Worm (Caenorhabditis elegans) whole organism, L4/young adult: Measurements from ENCODE around the gene rpn-6.1.

Experiments used
- W03F9.2 ChIP-seq: fragments of 150-350 bp; optimal IDR thresholded peaks from 2 replicates; lab custom pipeline; 2014; ENCODE audit warnings: missing biosample characterization, missing genetic modification characterization
- dao-5 ChIP-seq: sonication (generic microtip); optimal IDR thresholded peaks from 2 replicates; lab custom pipeline; 2016; ENCODE audit warnings: missing genotype, missing genetic modification characterization, moderate library complexity, missing compliant biosample characterization
- him-1 ChIP-seq: sonication (generic microtip); optimal IDR thresholded peaks from 2 replicates; lab custom pipeline; 2016; ENCODE audit warnings: missing genotype, missing genetic modification reagents, missing genetic modification characterization, missing compliant biosample characterization

Gene rpn-6.1

ce11 chrIII:6973682-6974081 lies 11.9 kb upstream of the rpn-6.1 start, which contains the start of gene F31E3.2:
TSS of gene F31E3.2 (plus strand) at chrIII:6973982.
- TF ChIP-seq him-1 (no peak), W03F9.2 (no peak), dao-5 (tag; lab: Kevin White, UChicago) (no peak)

- no peak for TF ChIP-seq dao-5 (tag; lab: Kevin White, UChicago)
- TF ChIP-seq W03F9.2 = peak; percentile 97
- peak; percentile 80 for TF ChIP-seq him-1
Measured at ce11 chrIII:6971662-6972284, 10.0 kb upstream of the rpn-6.1 start, which contains the start of the genes eef-1A.1 and rfc-4. TSS of gene eef-1A.1 (minus strand) at chrIII:6971712. TSS of gene rfc-4 (plus strand) at chrIII:6972253.

- TF ChIP-seq dao-5 (tag; lab: Kevin White, UChicago) = no peak
Measured at ce11 chrIII:6970744-6971143, 8.9 kb upstream of the rpn-6.1 start.

ce11 chrIII:6969781-6970342 lies 8.1 kb upstream of the rpn-6.1 start:
- TF ChIP-seq him-1 = no peak
- TF ChIP-seq dao-5 (tag; lab: Kevin White, UChicago) = peak; percentile 25
- TF ChIP-seq W03F9.2 = peak; percentile 50

- TF ChIP-seq him-1 = no peak
- no peak for TF ChIP-seq W03F9.2
- TF ChIP-seq dao-5 (tag; lab: Kevin White, UChicago) = no peak
Measured at ce11 chrIII:6969090-6969489, 7.3 kb upstream of the rpn-6.1 start, which contains the start of gene F31E3.12. TSS of gene F31E3.12 (plus strand) at chrIII:6969390.

- TF ChIP-seq him-1 = no peak
- no peak for TF ChIP-seq dao-5 (tag; lab: Kevin White, UChicago)
- TF ChIP-seq W03F9.2 = no peak
Measured at ce11 chrIII:6968655-6969054, 6.9 kb upstream of the rpn-6.1 start.

ce11 chrIII:6968080-6968639 lies 6.4 kb upstream of the rpn-6.1 start, which contains the start of gene panl-2:
TSS of gene panl-2 (minus strand) at chrIII:6968130.
- TF ChIP-seq W03F9.2 (no peak), him-1 (no peak), dao-5 (tag; lab: Kevin White, UChicago) (no peak)

ce11 chrIII:6961167-6961566 lies 634 bp downstream of the rpn-6.1 start:
- TF ChIP-seq dao-5 (tag; lab: Kevin White, UChicago) = no peak
- peak; percentile 42 for TF ChIP-seq W03F9.2

- TF ChIP-seq W03F9.2 = no peak
- TF ChIP-seq dao-5 (tag; lab: Kevin White, UChicago) = no peak
- TF ChIP-seq him-1 = no peak
Measured at ce11 chrIII:6958674-6959241, 3.0 kb downstream of the rpn-6.1 start.

ce11 chrIII:6955766-6956165 lies 6.0 kb downstream of the rpn-6.1 start:
- TF ChIP-seq dao-5 (tag; lab: Kevin White, UChicago) (no peak), W03F9.2 (no peak), him-1 (no peak)

- TF ChIP-seq dao-5 (tag; lab: Kevin White, UChicago) = no peak
Measured at ce11 chrIII:6953978-6954377, 7.8 kb downstream of the rpn-6.1 start.

- TF ChIP-seq W03F9.2 (no peak), dao-5 (tag; lab: Kevin White, UChicago) (no peak), him-1 (no peak)
Measured at ce11 chrIII:6953373-6953772, 8.4 kb downstream of the rpn-6.1 start.

- TF ChIP-seq W03F9.2 (no peak), him-1 (no peak), dao-5 (tag; lab: Kevin White, UChicago) (no peak)
Measured at ce11 chrIII:6951435-6951834, 10.4 kb downstream of the rpn-6.1 start.

- no peak for TF ChIP-seq dao-5 (tag; lab: Kevin White, UChicago)
- no peak for TF ChIP-seq him-1
Measured at ce11 chrIII:6947896-6948295, 13.9 kb downstream of the rpn-6.1 start.

ce11 chrIII:6946382-6946781 lies 15.4 kb downstream of the rpn-6.1 start, which contains the start of gene let-711:
TSS of gene let-711 (plus strand) at chrIII:6946718.
- TF ChIP-seq dao-5 (tag; lab: Kevin White, UChicago) (no peak), him-1 (no peak), W03F9.2 (no peak)
